Worm (Caenorhabditis elegans) whole organism, early embryonic: Measurements from ENCODE around the gene C45H4.14.

Source experiments
- B0310.2 ChIP-seq: sonication (generic microtip); optimal IDR thresholded peaks from 2 replicates; lab custom pipeline; 2016; ENCODE audit warnings: mild to moderate bottlenecking, missing genetic modification characterization, missing compliant biosample characterization
- ama-1 ChIP-seq: fragments of 150-350 bp; optimal IDR thresholded peaks from 2 replicates; lab custom pipeline; 2014
- hmg-4 ChIP-seq: fragments of 200-800 bp; sonication (Bioruptor generic); optimal IDR thresholded peaks from 2 replicates; lab custom pipeline; 2018; ENCODE audit warnings: mild to moderate bottlenecking, missing genetic modification characterization, missing compliant biosample characterization
- tbx-37 ChIP-seq: fragments of 200-800 bp; sonication (Bioruptor generic); conservative IDR thresholded peaks from 2 replicates; pipeline ENCODE4 v1.3.6; 2022; ENCODE audit warnings: missing genetic modification reagents, missing genetic modification characterization, missing compliant biosample characterization

ce11 chrV:2118574-2118973 is 40.7 kb downstream of the C45H4.14 start, which contains the start of gene bgnt-1.2:
- no peak for TF ChIP-seq hmg-4 (GFP tag; lab: Kevin White, UChicago)
- TF ChIP-seq tbx-37 (GFP tag; lab: Robert Waterston, UW) = no peak
- TF ChIP-seq ama-1 = no peak
- no peak for TF ChIP-seq B0310.2 (tag; lab: Kevin White, UChicago)
